Worm (Caenorhabditis elegans) whole organism, late embryonic: ENCODE results near the gene T04B2.8.

Experiments
- C08G9.2 ChIP-seq: sonication (generic microtip); optimal IDR thresholded peaks from 2 replicates; lab custom pipeline; 2016; ENCODE audit warnings: mild to moderate bottlenecking, missing genetic modification characterization, moderate library complexity, missing compliant biosample characterization
- K02D7.2 ChIP-seq: sonication (generic microtip); optimal IDR thresholded peaks from 2 replicates; lab custom pipeline; 2017; ENCODE audit warnings: mild to moderate bottlenecking, missing genetic modification characterization, missing compliant biosample characterization
- ceh-14 ChIP-seq: sonication (generic microtip); optimal IDR thresholded peaks from 2 replicates; lab custom pipeline; 2016; ENCODE audit warnings: missing genotype, missing genetic modification characterization, missing compliant biosample characterization
- ceh-18 ChIP-seq: sonication (generic microtip); optimal IDR thresholded peaks from 2 replicates; lab custom pipeline; 2016; ENCODE audit warnings: missing genetic modification characterization, missing compliant biosample characterization
- ceh-19 ChIP-seq: fragments of 200-800 bp; sonication (Bioruptor generic); optimal IDR thresholded peaks from 2 replicates; lab custom pipeline; 2018; ENCODE audit warnings: mild to moderate bottlenecking, missing genetic modification characterization, missing compliant biosample characterization
- ceh-2 ChIP-seq: sonication (generic microtip); optimal IDR thresholded peaks from 2 replicates; lab custom pipeline; 2016; ENCODE audit warnings: missing genotype, missing genetic modification characterization, missing compliant biosample characterization
- ceh-31 ChIP-seq: sonication (generic microtip); optimal IDR thresholded peaks from 2 replicates; lab custom pipeline; 2016; ENCODE audit warnings: missing genetic modification characterization, missing compliant biosample characterization
- ceh-34 ChIP-seq: sonication (generic microtip); optimal IDR thresholded peaks from 2 replicates; lab custom pipeline; 2016; ENCODE audit warnings: mild to moderate bottlenecking, missing genetic modification characterization, missing compliant biosample characterization
- ceh-45 ChIP-seq: fragments of 200-800 bp; sonication (Bioruptor generic); IDR thresholded peaks from 2 replicates; pipeline ENCODE4 v1.3.6; 2022; ENCODE audit warnings: missing genetic modification reagents, missing genetic modification characterization, missing compliant biosample characterization
- ceh-48 ChIP-seq: sonication (generic microtip); optimal IDR thresholded peaks from 2 replicates; lab custom pipeline; 2016; ENCODE audit warnings: missing genetic modification characterization, inconsistent platforms, missing compliant biosample characterization
- ceh-9 ChIP-seq: sonication (generic microtip); optimal IDR thresholded peaks from 2 replicates; lab custom pipeline; 2016; ENCODE audit warnings: mild to moderate bottlenecking, missing genetic modification characterization, inconsistent platforms, missing compliant biosample characterization
- dmd-4 ChIP-seq: sonication (generic microtip); optimal IDR thresholded peaks from 2 replicates; lab custom pipeline; 2016; ENCODE audit warnings: borderline replicate concordance, missing genetic modification characterization, missing compliant biosample characterization
- elt-2 ChIP-seq: sonication (generic microtip); optimal IDR thresholded peaks from 2 replicates; lab custom pipeline; 2016; ENCODE audit warnings: missing genetic modification reagents, missing genetic modification characterization, missing compliant biosample characterization
- ets-4 ChIP-seq: sonication (generic microtip); optimal IDR thresholded peaks from 2 replicates; lab custom pipeline; 2016; ENCODE audit warnings: missing genetic modification characterization, missing compliant biosample characterization
- eyg-1 ChIP-seq: sonication (generic microtip); optimal IDR thresholded peaks from 2 replicates; lab custom pipeline; 2016; ENCODE audit warnings: missing genotype, missing genetic modification characterization, missing compliant biosample characterization
- fax-1 ChIP-seq: sonication (generic microtip); optimal IDR thresholded peaks from 2 replicates; lab custom pipeline; 2016; ENCODE audit warnings: missing genotype, missing genetic modification characterization, missing compliant biosample characterization
- fkh-6 ChIP-seq: sonication (generic microtip); optimal IDR thresholded peaks from 2 replicates; lab custom pipeline; 2016; ENCODE audit warnings: missing genetic modification characterization, missing compliant biosample characterization
- hlh-6 ChIP-seq: sonication (generic microtip); optimal IDR thresholded peaks from 2 replicates; lab custom pipeline; 2016; ENCODE audit warnings: missing genotype, missing genetic modification characterization, missing compliant biosample characterization
- lim-6 ChIP-seq: sonication (generic microtip); optimal IDR thresholded peaks from 2 replicates; lab custom pipeline; 2016; ENCODE audit warnings: missing genetic modification characterization, missing compliant biosample characterization
- madf-2 ChIP-seq: sonication (generic microtip); optimal IDR thresholded peaks from 2 replicates; lab custom pipeline; 2017; ENCODE audit warnings: missing genetic modification characterization, missing compliant biosample characterization
- nfya-1 ChIP-seq: sonication (generic microtip); optimal IDR thresholded peaks from 2 replicates; lab custom pipeline; 2017; ENCODE audit warnings: missing genetic modification characterization, mild to moderate bottlenecking, missing compliant biosample characterization, antibody characterized with exemption, moderate library complexity
- nhr-232 ChIP-seq: sonication (generic microtip); optimal IDR thresholded peaks from 2 replicates; lab custom pipeline; 2016; ENCODE audit warnings: missing genetic modification characterization, missing compliant biosample characterization
- pat-9 ChIP-seq: fragments of 200-800 bp; sonication (Bioruptor generic); optimal IDR thresholded peaks from 2 replicates; lab custom pipeline; 2018; ENCODE audit warnings: mild to moderate bottlenecking, missing genetic modification characterization, moderate library complexity, missing compliant biosample characterization
- pros-1 ChIP-seq: fragments of 150-350 bp; optimal IDR thresholded peaks from 2 replicates; lab custom pipeline; 2014; ENCODE audit warnings: missing biosample characterization, missing genetic modification reagents, missing genetic modification characterization
- ref-2 ChIP-seq: sonication (generic microtip); optimal IDR thresholded peaks from 2 replicates; lab custom pipeline; 2016; ENCODE audit warnings: missing genetic modification characterization, missing compliant biosample characterization
- rnt-1 ChIP-seq: sonication (generic microtip); optimal IDR thresholded peaks from 2 replicates; lab custom pipeline; 2016; ENCODE audit warnings: missing genetic modification characterization, missing compliant biosample characterization
- sdc-2 ChIP-seq: sonication (generic microtip); optimal IDR thresholded peaks from 2 replicates; lab custom pipeline; 2016; ENCODE audit warnings: missing genotype, missing genetic modification characterization, missing compliant biosample characterization
- syd-9 ChIP-seq: sonication (generic microtip); optimal IDR thresholded peaks from 2 replicates; lab custom pipeline; 2016; ENCODE audit warnings: mild to moderate bottlenecking, missing genetic modification characterization, moderate library complexity, missing compliant biosample characterization
- tbx-2 ChIP-seq: sonication (generic microtip); optimal IDR thresholded peaks from 2 replicates; lab custom pipeline; 2016; ENCODE audit warnings: missing genetic modification characterization, missing compliant biosample characterization
- tbx-7 ChIP-seq: sonication (generic microtip); optimal IDR thresholded peaks from 2 replicates; lab custom pipeline; 2016; ENCODE audit warnings: missing genotype, missing genetic modification characterization, missing compliant biosample characterization
- unc-3 ChIP-seq, 2 experiments: fragments of 200-800 bp in 1 of 2; sonication (Bioruptor generic) in 1 of 2; sonication (generic microtip) in 1 of 2; conservative IDR thresholded peaks in 1 of 2; optimal IDR thresholded peaks in 1 of 2; 2 replicates each; pipeline versions ENCODE4 v1.3.6 to Lab custom; 2016 to 2022; ENCODE audit warnings: missing compliant biosample characterization in 2 of 2, missing genetic modification characterization in 2 of 2, missing genetic modification reagents in 1 of 2
- unc-42 ChIP-seq: sonication (generic microtip); optimal IDR thresholded peaks from 2 replicates; lab custom pipeline; 2016; ENCODE audit warnings: missing genotype, missing genetic modification characterization, missing compliant biosample characterization
- unc-86 ChIP-seq: sonication (generic microtip); optimal IDR thresholded peaks from 2 replicates; lab custom pipeline; 2016; ENCODE audit warnings: missing genetic modification characterization, missing compliant biosample characterization
- zip-5 ChIP-seq: sonication (generic microtip); optimal IDR thresholded peaks from 2 replicates; lab custom pipeline; 2016; ENCODE audit warnings: missing genetic modification characterization, missing compliant biosample characterization

The T04B2.8 gene

ce11 chrIV:10090358-10090757 is 39.4 kb upstream of the T04B2.8 start, which contains the start of gene ttbk-5:
Gene ttbk-5 (plus strand): TSS chrIV:10090658.
- no peak for TF ChIP-seq ref-2 (tag; lab: Kevin White, UChicago)
- TF ChIP-seq eyg-1 (tag; lab: Kevin White, UChicago) = no peak
- TF ChIP-seq ceh-9 (tag; lab: Kevin White, UChicago) = no peak
- no peak for TF ChIP-seq sdc-2 (tag; lab: Kevin White, UChicago)
- TF ChIP-seq unc-3 (GFP tag; conservative IDR thresholded peaks at IDR 0.05; lab: Robert Waterston, UW) = no peak
- no peak for TF ChIP-seq unc-3 (tag; optimal IDR thresholded peaks at IDR 0.05; lab: Kevin White, UChicago)
- TF ChIP-seq elt-2 = no peak

ce11 chrIV:10089777-10090176 is 38.8 kb upstream of the T04B2.8 start, which contains the start of gene ttr-39:
Gene ttr-39 (minus strand): TSS chrIV:10089877.
- no peak for TF ChIP-seq unc-3 (GFP tag; conservative IDR thresholded peaks at IDR 0.05; lab: Robert Waterston, UW)
- TF ChIP-seq unc-3 (tag; optimal IDR thresholded peaks at IDR 0.05; lab: Kevin White, UChicago) = no peak
- TF ChIP-seq ceh-18 (tag; lab: Kevin White, UChicago) = no peak
- TF ChIP-seq ceh-19 (GFP tag; lab: Kevin White, UChicago) = no peak
- TF ChIP-seq C08G9.2 (tag; lab: Kevin White, UChicago) = no peak
- TF ChIP-seq tbx-7 = no peak
- TF ChIP-seq nfya-1 (tag; lab: Kevin White, UChicago) = no peak
- no peak for TF ChIP-seq syd-9 (tag; lab: Kevin White, UChicago)
- TF ChIP-seq ceh-48 (tag; lab: Kevin White, UChicago) = no peak
- no peak for TF ChIP-seq dmd-4 (tag; lab: Kevin White, UChicago)
- no peak for TF ChIP-seq pros-1 (tag; lab: Kevin White, UChicago)
- no peak for TF ChIP-seq ets-4
- no peak for TF ChIP-seq tbx-2 (tag; lab: Kevin White, UChicago)
- TF ChIP-seq hlh-6 (tag; lab: Kevin White, UChicago) = no peak
- TF ChIP-seq, all 69 proteins: peak for 0

- TF ChIP-seq rnt-1 (tag; lab: Kevin White, UChicago) (peak; percentile 25), tbx-2 (tag; lab: Kevin White, UChicago) (peak; percentile 83), ceh-31 (tag; lab: Kevin White, UChicago) (peak; percentile 90), ceh-2 (tag; lab: Kevin White, UChicago) (peak; percentile 67), K02D7.2 (no peak), C08G9.2 (tag; lab: Kevin White, UChicago) (peak; percentile 63), unc-3 (GFP tag; conservative IDR thresholded peaks at IDR 0.05; lab: Robert Waterston, UW) (no peak), unc-3 (tag; optimal IDR thresholded peaks at IDR 0.05; lab: Kevin White, UChicago) (no peak), tbx-7 (peak; percentile 57), unc-86 (tag; lab: Kevin White, UChicago) (no peak), ceh-45 (GFP tag; lab: Robert Waterston, UW) (no peak), zip-5 (tag; lab: Kevin White, UChicago) (peak; percentile 49), nfya-1 (tag; lab: Kevin White, UChicago) (peak; percentile 51), unc-42 (tag; lab: Kevin White, UChicago) (peak; percentile 55), ceh-14 (tag; lab: Kevin White, UChicago) (no peak), ets-4 (peak; percentile 72), pat-9 (tag; lab: Kevin White, UChicago) (no peak), lim-6 (tag; lab: Kevin White, UChicago) (peak; percentile 33), ref-2 (tag; lab: Kevin White, UChicago) (peak; percentile 48), fkh-6 (tag; lab: Kevin White, UChicago) (peak; percentile 36), madf-2 (tag; lab: Kevin White, UChicago) (no peak), elt-2 (no peak), ceh-34 (tag; lab: Kevin White, UChicago) (peak; percentile 57), fax-1 (tag; lab: Kevin White, UChicago) (peak; percentile 64), nhr-232 (tag; lab: Kevin White, UChicago) (no peak)
Observed at ce11 chrIV:10085401-10086187, 34.6 kb upstream of the T04B2.8 start, which contains the start of the genes col-2 and ndc-80. Gene col-2 (minus strand): TSS chrIV:10085451. Gene ndc-80 (plus strand): TSS chrIV:10086137.
